Fruit fly (Drosophila melanogaster) whole organism, embryonic: Measurements from ENCODE around the gene CG32299.

ENCODE experiments used
- Bgb ChIP-seq: fragments of 200-800 bp; sonication (Bioruptor generic); IDR thresholded peaks from 2 replicates; pipeline ENCODE4 v1.3.6; 2022; ENCODE audit warnings: missing biosample characterization, missing genetic modification characterization; ENCODE audit not compliant: partially characterized antibody
- CG11723 ChIP-seq: fragments of 200-800 bp; sonication (Bioruptor generic); optimal IDR thresholded peaks from 2 replicates; lab custom pipeline; 2017; ENCODE audit warnings: missing biosample characterization, mild to moderate bottlenecking, missing genetic modification characterization
- CG12155 ChIP-seq: fragments of 200-800 bp; sonication (Bioruptor generic); optimal IDR thresholded peaks from 3 replicates; lab custom pipeline; 2016; ENCODE audit warnings: missing biosample characterization, missing genetic modification characterization
- CG13287 ChIP-seq: fragments of 200-800 bp; sonication (Bioruptor generic); IDR thresholded peaks from 2 replicates; pipeline ENCODE4 v1.3.6; 2022; ENCODE audit warnings: missing biosample characterization, missing genetic modification characterization; ENCODE audit not compliant: partially characterized antibody
- CG14014 ChIP-seq: fragments of 200-800 bp; sonication (Bioruptor generic); IDR thresholded peaks from 2 replicates; pipeline ENCODE4 v1.3.6; 2022; ENCODE audit warnings: missing biosample characterization, missing genetic modification characterization
- CG15073 ChIP-seq: fragments of 200-800 bp; sonication (Bioruptor generic); optimal IDR thresholded peaks from 2 replicates; lab custom pipeline; 2016; ENCODE audit warnings: missing biosample characterization, missing genetic modification characterization
- CG17802 ChIP-seq: fragments of 200-800 bp; sonication (Bioruptor generic); optimal IDR thresholded peaks from 2 replicates; lab custom pipeline; 2018; ENCODE audit warnings: missing biosample characterization, mild to moderate bottlenecking, missing genetic modification characterization, moderate library complexity
- CG18011 ChIP-seq: fragments of 200-800 bp; sonication (Bioruptor generic); optimal IDR thresholded peaks from 2 replicates; lab custom pipeline; 2017; ENCODE audit warnings: missing biosample characterization, missing genetic modification characterization, mild to moderate bottlenecking, moderate library complexity, missing genotype
- CG18262 ChIP-seq: fragments of 200-800 bp; optimal IDR thresholded peaks from 3 replicates; lab custom pipeline; 2019; ENCODE audit warnings: missing biosample characterization, mild to moderate bottlenecking, missing genetic modification characterization, moderate library complexity
- CG1832 ChIP-seq: fragments of 200-800 bp; sonication (Bioruptor generic); optimal IDR thresholded peaks from 2 replicates; lab custom pipeline; 2017; ENCODE audit warnings: missing biosample characterization, mild to moderate bottlenecking, missing genetic modification characterization, inconsistent platforms
- CG18599 ChIP-seq: fragments of 200-800 bp; sonication (Bioruptor generic); optimal IDR thresholded peaks from 3 replicates; lab custom pipeline; 2017; ENCODE audit warnings: missing biosample characterization, missing genetic modification characterization, mild to moderate bottlenecking, moderate library complexity, missing genetic modification reagents
- CG2875 ChIP-seq: fragments of 200-800 bp; sonication (Bioruptor generic); optimal IDR thresholded peaks from 2 replicates; lab custom pipeline; 2017; ENCODE audit warnings: missing biosample characterization, mild to moderate bottlenecking, missing genetic modification characterization, missing genetic modification reagents
- CG32767 ChIP-seq: fragments of 200-800 bp; sonication (Bioruptor generic); IDR thresholded peaks from 2 replicates; pipeline ENCODE4 v1.3.6; 2022; ENCODE audit warnings: missing biosample characterization, missing genetic modification characterization
- CG33213 ChIP-seq: fragments of 200-800 bp; sonication (Bioruptor generic); optimal IDR thresholded peaks from 3 replicates; lab custom pipeline; 2016; ENCODE audit warnings: missing biosample characterization, missing genetic modification characterization
- CG3995 ChIP-seq: fragments of 200-800 bp; sonication (Bioruptor generic); optimal IDR thresholded peaks from 3 replicates; lab custom pipeline; 2016; ENCODE audit warnings: missing biosample characterization, missing genetic modification characterization
- CG4328 ChIP-seq: fragments of 200-800 bp; sonication (Bioruptor generic); optimal IDR thresholded peaks from 3 replicates; lab custom pipeline; 2017; ENCODE audit warnings: missing biosample characterization, missing genetic modification reagents, missing genetic modification characterization
- CG6791 ChIP-seq: fragments of 200-800 bp; sonication (Bioruptor generic); IDR thresholded peaks from 3 replicates; pipeline ENCODE4 v1.3.6; 2022; ENCODE audit warnings: missing biosample characterization, missing genetic modification characterization; ENCODE audit not compliant: partially characterized antibody
- CG7963 ChIP-seq: fragments of 200-800 bp; sonication (Bioruptor generic); IDR thresholded peaks from 3 replicates; pipeline ENCODE4 v1.3.6; 2022; ENCODE audit warnings: missing biosample characterization, missing genetic modification characterization; ENCODE audit not compliant: partially characterized antibody
- CG7987 ChIP-seq: fragments of 200-800 bp; sonication (Bioruptor generic); optimal IDR thresholded peaks from 2 replicates; lab custom pipeline; 2018; ENCODE audit warnings: missing biosample characterization, mild to moderate bottlenecking, missing genetic modification characterization, moderate library complexity
- CTCF ChIP-seq: fragments of 200-800 bp; sonication (Bioruptor generic); optimal IDR thresholded peaks from 2 replicates; lab custom pipeline; 2017; ENCODE audit warnings: missing biosample characterization, mild to moderate bottlenecking, missing genetic modification characterization, moderate library complexity
- D19A ChIP-seq: fragments of 200-800 bp; optimal IDR thresholded peaks from 3 replicates; lab custom pipeline; 2019; ENCODE audit warnings: missing biosample characterization, mild to moderate bottlenecking, missing genetic modification characterization, moderate library complexity
- Dek ChIP-seq: fragments of 200-800 bp; sonication (Bioruptor generic); optimal IDR thresholded peaks from 3 replicates; lab custom pipeline; 2019; ENCODE audit warnings: missing biosample characterization, mild to moderate bottlenecking, missing genetic modification characterization, moderate library complexity
- Fer1 ChIP-seq: fragments of 200-800 bp; sonication (Bioruptor generic); optimal IDR thresholded peaks from 2 replicates; lab custom pipeline; 2017; ENCODE audit warnings: missing biosample characterization, mild to moderate bottlenecking, missing genetic modification characterization
- H2.0 ChIP-seq: fragments of 200-800 bp; sonication (Bioruptor generic); IDR thresholded peaks from 2 replicates; pipeline ENCODE4 v1.3.6; 2022; ENCODE audit warnings: missing biosample characterization, missing genetic modification characterization
- HLH3B ChIP-seq: fragments of 200-800 bp; sonication (Bioruptor generic); IDR thresholded peaks from 2 replicates; pipeline ENCODE4 v1.3.6; 2022; ENCODE audit warnings: missing biosample characterization, missing genetic modification characterization
- HmgZ ChIP-seq: fragments of 200-800 bp; sonication (Bioruptor generic); optimal IDR thresholded peaks from 2 replicates; lab custom pipeline; 2018; ENCODE audit warnings: missing biosample characterization, mild to moderate bottlenecking, missing genetic modification characterization
- Hr39 ChIP-seq: fragments of >200 bp; optimal IDR thresholded peaks from 2 replicates; lab custom pipeline; 2017
- Max ChIP-seq: fragments of 200-800 bp; sonication (Bioruptor generic); optimal IDR thresholded peaks from 2 replicates; lab custom pipeline; 2016; ENCODE audit warnings: missing biosample characterization, mild to moderate bottlenecking, missing genetic modification characterization
- NC2α ChIP-seq: fragments of 200-800 bp; sonication (Bioruptor generic); optimal IDR thresholded peaks from 2 replicates; lab custom pipeline; 2016; ENCODE audit warnings: missing biosample characterization, missing genetic modification characterization
- Pdp1 ChIP-seq, 2 experiments: fragments of 200-800 bp; sonication (Bioruptor generic); optimal IDR thresholded peaks; 3 replicates each; lab custom pipeline; 2016; ENCODE audit warnings: missing biosample characterization in 2 of 2, missing genetic modification characterization in 2 of 2, mild to moderate bottlenecking in 1 of 2, moderate library complexity in 1 of 2
- Sry-δ ChIP-seq: fragments of 200-800 bp; sonication (Bioruptor generic); optimal IDR thresholded peaks from 2 replicates; lab custom pipeline; 2016; ENCODE audit warnings: missing biosample characterization, missing genetic modification characterization
- amos ChIP-seq: fragments of 200-800 bp; sonication (Bioruptor generic); IDR thresholded peaks from 2 replicates; pipeline ENCODE4 v1.3.6; 2022; ENCODE audit warnings: missing biosample characterization, missing genetic modification characterization; ENCODE audit not compliant: partially characterized antibody
- aop ChIP-seq: fragments of 200-800 bp; sonication (Bioruptor generic); IDR thresholded peaks from 2 replicates; pipeline ENCODE4 v1.3.6; 2022; ENCODE audit warnings: missing biosample characterization, missing genetic modification characterization
- bcd ChIP-seq: fragments of 200-800 bp; sonication (Bioruptor generic); optimal IDR thresholded peaks from 2 replicates; lab custom pipeline; 2017; ENCODE audit warnings: missing biosample characterization, mild to moderate bottlenecking, missing genetic modification characterization
- chinmo ChIP-seq: fragments of 200-800 bp; sonication (Bioruptor generic); IDR thresholded peaks from 4 replicates; pipeline ENCODE4 v1.3.6; 2022; ENCODE audit warnings: missing biosample characterization, missing genetic modification characterization; ENCODE audit not compliant: partially characterized antibody
- dm ChIP-seq: fragments of 200-800 bp; sonication (Bioruptor generic); optimal IDR thresholded peaks from 3 replicates; lab custom pipeline; 2016; ENCODE audit warnings: missing biosample characterization, missing genetic modification characterization
- dmrt11E ChIP-seq: fragments of 200-800 bp; sonication (Bioruptor generic); optimal IDR thresholded peaks from 3 replicates; lab custom pipeline; 2018; ENCODE audit warnings: missing biosample characterization, mild to moderate bottlenecking, missing genetic modification characterization, moderate library complexity
- ems ChIP-seq: fragments of 200-800 bp; sonication (Bioruptor generic); optimal IDR thresholded peaks from 3 replicates; lab custom pipeline; 2016; ENCODE audit warnings: missing biosample characterization, missing genetic modification characterization
- exex ChIP-seq: fragments of 200-800 bp; sonication (Bioruptor generic); optimal IDR thresholded peaks from 4 replicates; lab custom pipeline; 2018; ENCODE audit warnings: missing biosample characterization, mild to moderate bottlenecking, missing genetic modification characterization, moderate library complexity
- gfzf ChIP-seq: fragments of 200-800 bp; sonication (Bioruptor generic); optimal IDR thresholded peaks from 2 replicates; lab custom pipeline; 2016; ENCODE audit warnings: missing biosample characterization, mild to moderate bottlenecking, missing genetic modification characterization, moderate library complexity
- grn ChIP-seq: fragments of 200-800 bp; sonication (Bioruptor generic); optimal IDR thresholded peaks from 3 replicates; lab custom pipeline; 2017; ENCODE audit warnings: missing biosample characterization, missing genetic modification characterization
- h ChIP-seq: fragments of >200 bp; optimal IDR thresholded peaks from 2 replicates; lab custom pipeline; 2017
- kah ChIP-seq: fragments of 200-800 bp; sonication (Bioruptor generic); optimal IDR thresholded peaks from 2 replicates; lab custom pipeline; 2018; ENCODE audit warnings: missing biosample characterization, mild to moderate bottlenecking, missing genetic modification characterization
- kni ChIP-seq: fragments of 200-800 bp; sonication (Bioruptor generic); optimal IDR thresholded peaks from 3 replicates; lab custom pipeline; 2017; ENCODE audit warnings: mild to moderate bottlenecking, missing biosample characterization, missing genetic modification reagents, missing genetic modification characterization
- mld ChIP-seq: fragments of 200-800 bp; sonication (Bioruptor generic); IDR thresholded peaks from 3 replicates; pipeline ENCODE4 v1.3.6; 2022; ENCODE audit warnings: missing biosample characterization, missing genetic modification characterization; ENCODE audit not compliant: partially characterized antibody
- nerfin-1 ChIP-seq: fragments of 200-800 bp; sonication (Bioruptor generic); optimal IDR thresholded peaks from 3 replicates; lab custom pipeline; 2019; ENCODE audit warnings: missing biosample characterization, mild to moderate bottlenecking, missing genetic modification characterization, moderate library complexity
- nerfin-2 ChIP-seq: fragments of 200-800 bp; sonication (Bioruptor generic); IDR thresholded peaks from 2 replicates; pipeline ENCODE4 v1.3.6; 2022; ENCODE audit warnings: missing biosample characterization, missing genetic modification characterization; ENCODE audit not compliant: partially characterized antibody
- phol ChIP-seq: fragments of 200-800 bp; sonication (Bioruptor generic); optimal IDR thresholded peaks from 3 replicates; lab custom pipeline; 2018; ENCODE audit warnings: missing biosample characterization, mild to moderate bottlenecking, missing genetic modification characterization, moderate library complexity
- sima ChIP-seq: fragments of 200-800 bp; sonication (Bioruptor generic); optimal IDR thresholded peaks from 2 replicates; lab custom pipeline; 2016; ENCODE audit warnings: missing biosample characterization, missing genetic modification characterization
- tll ChIP-seq, 2 experiments: fragments of 200-800 bp in 1 of 2; fragments of >200 bp in 1 of 2; sonication (Bioruptor generic) in 1 of 2; optimal IDR thresholded peaks; 2 replicates each; lab custom pipeline; 2017 to 2019; ENCODE audit warnings: missing biosample characterization in 2 of 2, missing genetic modification characterization in 2 of 2, mild to moderate bottlenecking in 1 of 2, moderate library complexity in 1 of 2
- trem ChIP-seq: fragments of 200-800 bp; optimal IDR thresholded peaks from 3 replicates; lab custom pipeline; 2019; ENCODE audit warnings: missing biosample characterization, mild to moderate bottlenecking, missing genetic modification characterization, moderate library complexity

Gene CG32299

dm6 chr3L:2409289-2409688 lies 18.5 kb upstream of the CG32299 start (continued):
- TF ChIP-seq sima (GFP tag; lab: Kevin White, UChicago) (no peak), tll (GFP tag; optimal IDR thresholded peaks at IDR 0.05; lab: Kevin White, UChicago) (no peak), NC2α (GFP tag; lab: Kevin White, UChicago) (no peak), CG12155 (no peak), HLH3B (no peak), nerfin-2 (GFP tag; lab: Robert Waterston, UW) (no peak), bcd (GFP tag; lab: Kevin White, UChicago) (no peak), Bgb (GFP tag; lab: Robert Waterston, UW) (peak; percentile 77), gfzf (GFP tag; lab: Kevin White, UChicago) (peak; percentile 49), Hr39 (lab: Kevin White, UChicago) (no peak), CG11723 (GFP tag; lab: Kevin White, UChicago) (no peak), CG18599 (GFP tag; lab: Kevin White, UChicago) (no peak), CG17802 (no peak), CG18262 (tag; lab: Kevin White, UChicago) (no peak), CG3995 (GFP tag; lab: Kevin White, UChicago) (peak; percentile 37), Pdp1 (GFP tag; optimal IDR thresholded peaks at IDR 0.05; lab: Kevin White, UChicago) (no peak), mld (GFP tag; lab: Robert Waterston, UW) (no peak), CG33213 (GFP tag; lab: Kevin White, UChicago) (peak; percentile 18), D19A (tag; lab: Kevin White, UChicago) (peak; percentile 4), chinmo (0 out of 4 replicates have a peak, but pooled peaks have one; percentile 64), HmgZ (tag; lab: Kevin White, UChicago) (peak; percentile 38), CTCF (peak; percentile 97), CG6791 (GFP tag; lab: Robert Waterston, UW) (peak; percentile 59; the same call in 1 of the 3 replicates), trem (tag; lab: Kevin White, UChicago) (peak; percentile 20), Dek (tag; lab: Kevin White, UChicago) (peak; percentile 22), grn (GFP tag; lab: Kevin White, UChicago) (no peak), exex (tag; lab: Kevin White, UChicago) (no peak), CG4328 (GFP tag; lab: Kevin White, UChicago) (no peak), ems (GFP tag; lab: Kevin White, UChicago) (no peak), CG2875 (no peak), CG1832 (GFP tag; lab: Kevin White, UChicago) (no peak), nerfin-1 (tag; lab: Kevin White, UChicago) (no peak), phol (tag; lab: Kevin White, UChicago) (peak; percentile 20), H2.0 (GFP tag; lab: Robert Waterston, UW) (no peak), kni (no peak), CG15073 (GFP tag; lab: Kevin White, UChicago) (no peak), CG18011 (GFP tag; lab: Kevin White, UChicago) (no peak), amos (peak; percentile 65), Sry-δ (peak; percentile 8), CG7963 (GFP tag; lab: Robert Waterston, UW) (no peak), h (lab: Kevin White, UChicago) (no peak), CG13287 (GFP tag; lab: Robert Waterston, UW) (peak; percentile 22; the same call in 1 of the 2 replicates), kah (GFP tag; lab: Kevin White, UChicago) (no peak), dm (GFP tag; lab: Kevin White, UChicago) (no peak), CG7987 (peak; percentile 10), Max (GFP tag; lab: Kevin White, UChicago) (no peak), CG14014 (no peak), dmrt11E (tag; lab: Kevin White, UChicago) (no peak), CG32767 (no peak), Fer1 (GFP tag; lab: Kevin White, UChicago) (peak; percentile 27), aop (no peak)
